Worm (Caenorhabditis elegans) whole organism, mixed stage, embryonic: ENCODE measurements around the gene R07E5.11.

ENCODE experiments used
- ces-1 ChIP-seq: fragments of 150-350 bp; optimal IDR thresholded peaks from 2 replicates; lab custom pipeline; 2014; ENCODE audit warnings: missing biosample characterization, missing genetic modification reagents, missing genetic modification characterization
- lsy-2 ChIP-seq: fragments of 150-350 bp; optimal IDR thresholded peaks from 2 replicates; lab custom pipeline; 2014; ENCODE audit warnings: missing biosample characterization, missing genetic modification characterization
- snpc-4 ChIP-seq: fragments of 150-350 bp; optimal IDR thresholded peaks from 2 replicates; lab custom pipeline; 2014; ENCODE audit warnings: missing biosample characterization, missing genetic modification characterization
- tbx-8 ChIP-seq: fragments of 200-800 bp; sonication (Bioruptor generic); optimal IDR thresholded peaks from 2 replicates; lab custom pipeline; 2018; ENCODE audit warnings: mild to moderate bottlenecking, missing genetic modification characterization, moderate library complexity, missing compliant biosample characterization

- no peak for TF ChIP-seq snpc-4 (tag; lab: Kevin White, UChicago)
- TF ChIP-seq tbx-8 (GFP tag; lab: Kevin White, UChicago), result no peak
- no peak for TF ChIP-seq lsy-2 (tag; lab: Kevin White, UChicago)
- TF ChIP-seq ces-1, result no peak
Observed at ce11 chrIII:4444492-4444891, 29.5 kb upstream of the R07E5.11 start.
